Fruit fly (Drosophila melanogaster) whole organism, embryonic: ENCODE results near the gene ps.

Experiments
- Adf1 ChIP-seq: fragments of 200-800 bp; sonication (Bioruptor generic); IDR thresholded peaks from 2 replicates; pipeline ENCODE4 v1.3.6; 2022; ENCODE audit warnings: missing biosample characterization, missing genetic modification characterization
- CG10543 ChIP-seq: fragments of 200-800 bp; sonication (Bioruptor generic); optimal IDR thresholded peaks from 3 replicates; lab custom pipeline; 2017; ENCODE audit warnings: missing biosample characterization, mild to moderate bottlenecking, missing genetic modification characterization, moderate library complexity
- CG11247 ChIP-seq: fragments of 200-800 bp; sonication (Bioruptor generic); IDR thresholded peaks from 2 replicates; pipeline ENCODE4 v1.3.6; 2022; ENCODE audit warnings: missing biosample characterization, missing genetic modification characterization
- CG17385 ChIP-seq: fragments of 200-800 bp; sonication (Bioruptor generic); optimal IDR thresholded peaks from 3 replicates; lab custom pipeline; 2018; ENCODE audit warnings: missing biosample characterization, mild to moderate bottlenecking, missing genetic modification characterization
- CG18599 ChIP-seq: fragments of 200-800 bp; sonication (Bioruptor generic); optimal IDR thresholded peaks from 3 replicates; lab custom pipeline; 2017; ENCODE audit warnings: missing biosample characterization, missing genetic modification characterization, mild to moderate bottlenecking, moderate library complexity, missing genetic modification reagents
- CG18764 ChIP-seq: fragments of 200-800 bp; sonication (Bioruptor generic); optimal IDR thresholded peaks from 3 replicates; lab custom pipeline; 2016; ENCODE audit warnings: missing biosample characterization, missing genetic modification characterization
- CG31441 ChIP-seq: fragments of 200-800 bp; sonication (Bioruptor generic); IDR thresholded peaks from 2 replicates; pipeline ENCODE4 v1.3.6; 2022; ENCODE audit warnings: missing biosample characterization, missing genetic modification characterization
- CG34422 ChIP-seq: fragments of 200-800 bp; sonication (Bioruptor generic); IDR thresholded peaks from 3 replicates; pipeline ENCODE4 v1.3.6; 2022; ENCODE audit warnings: missing biosample characterization, missing genetic modification characterization
- CG3726 ChIP-seq: fragments of 200-800 bp; sonication (Bioruptor generic); IDR thresholded peaks from 3 replicates; pipeline ENCODE4, ENCODE4 v1.3.6; 2022; ENCODE audit warnings: missing biosample characterization, missing genetic modification characterization
- CG43689 ChIP-seq: fragments of 200-800 bp; sonication (Bioruptor generic); IDR thresholded peaks from 2 replicates; pipeline ENCODE4 v1.3.6; 2022; ENCODE audit warnings: missing biosample characterization, missing genetic modification characterization
- CG4617 ChIP-seq: fragments of 200-800 bp; sonication (Bioruptor generic); optimal IDR thresholded peaks from 3 replicates; lab custom pipeline; 2016; ENCODE audit warnings: missing biosample characterization, missing genetic modification characterization, borderline replicate concordance
- CG4730 ChIP-seq: fragments of 200-800 bp; sonication (Bioruptor generic); IDR thresholded peaks from 2 replicates; pipeline ENCODE4 v1.3.6; 2022; ENCODE audit warnings: missing biosample characterization, missing genetic modification characterization
- CG8388 ChIP-seq: fragments of 200-800 bp; sonication (Bioruptor generic); optimal IDR thresholded peaks from 2 replicates; lab custom pipeline; 2019; ENCODE audit warnings: missing biosample characterization, mild to moderate bottlenecking, missing genetic modification characterization, moderate library complexity
- CG9876 ChIP-seq: fragments of 200-800 bp; sonication (Bioruptor generic); optimal IDR thresholded peaks from 2 replicates; lab custom pipeline; 2016; ENCODE audit warnings: missing biosample characterization, missing genetic modification characterization
- Dref ChIP-seq: fragments of 200-800 bp; sonication (Bioruptor generic); IDR thresholded peaks from 2 replicates; pipeline ENCODE4 v1.3.6; 2022; ENCODE audit warnings: missing biosample characterization, missing genetic modification characterization
- ERR ChIP-seq: fragments of 200-800 bp; sonication (Bioruptor generic); optimal IDR thresholded peaks from 2 replicates; lab custom pipeline; 2016; ENCODE audit warnings: missing biosample characterization, missing genetic modification characterization
- Eip74EF ChIP-seq, 2 experiments: fragments of 200-800 bp in 1 of 2; fragments of >200 bp in 1 of 2; sonication (Bioruptor generic) in 1 of 2; optimal IDR thresholded peaks; 2 replicates each; lab custom pipeline; 2017 to 2019; ENCODE audit warnings: missing biosample characterization in 2 of 2, missing genetic modification characterization in 2 of 2, mild to moderate bottlenecking in 1 of 2, moderate library complexity in 1 of 2
- HHEX ChIP-seq: fragments of 200-800 bp; sonication (Bioruptor generic); optimal IDR thresholded peaks from 3 replicates; lab custom pipeline; 2017; ENCODE audit warnings: missing biosample characterization, mild to moderate bottlenecking, missing genetic modification characterization, missing genetic modification reagents
- Jarid2 ChIP-seq: fragments of 200-800 bp; sonication (Bioruptor generic); optimal IDR thresholded peaks from 3 replicates; lab custom pipeline; 2017; ENCODE audit warnings: mild to moderate bottlenecking, missing biosample characterization, missing genetic modification reagents, missing genetic modification characterization
- MBD-R2 ChIP-seq: fragments of 200-800 bp; sonication (Bioruptor generic); IDR thresholded peaks from 2 replicates; pipeline ENCODE4 v1.3.6; 2022; ENCODE audit warnings: missing biosample characterization, missing genetic modification characterization
- Nf-YB ChIP-seq: fragments of 200-800 bp; sonication (Bioruptor generic); optimal IDR thresholded peaks from 3 replicates; lab custom pipeline; 2019; ENCODE audit warnings: missing biosample characterization, mild to moderate bottlenecking, missing genetic modification characterization, moderate library complexity
- Rfx ChIP-seq: fragments of 200-800 bp; sonication (Bioruptor generic); IDR thresholded peaks from 2 replicates; pipeline ENCODE4 v1.3.6; 2022; ENCODE audit warnings: missing biosample characterization, missing genetic modification characterization
- Scr ChIP-seq: fragments of 200-800 bp; sonication (Bioruptor generic); IDR thresholded peaks from 2 replicates; pipeline ENCODE4 v1.3.6; 2022; ENCODE audit warnings: missing biosample characterization, missing genetic modification characterization; ENCODE audit not compliant: partially characterized antibody
- br ChIP-seq: fragments of >200 bp; optimal IDR thresholded peaks from 2 replicates; lab custom pipeline; 2017
- cas ChIP-seq: fragments of 200-800 bp; sonication (Bioruptor generic); IDR thresholded peaks from 2 replicates; pipeline ENCODE4 v1.3.6; 2022; ENCODE audit warnings: missing biosample characterization, missing genetic modification characterization
- caup ChIP-seq: fragments of 200-800 bp; sonication (Bioruptor generic); optimal IDR thresholded peaks from 3 replicates; lab custom pipeline; 2017; ENCODE audit warnings: missing biosample characterization, mild to moderate bottlenecking, missing genetic modification characterization, moderate library complexity; ENCODE audit not compliant: severe bottlenecking
- cg ChIP-seq: fragments of 200-800 bp; sonication (Bioruptor generic); optimal IDR thresholded peaks from 3 replicates; lab custom pipeline; 2019; ENCODE audit warnings: missing biosample characterization, mild to moderate bottlenecking, missing genetic modification characterization, moderate library complexity
- chif ChIP-seq, 2 experiments: fragments of 200-800 bp; sonication (Bioruptor generic); optimal IDR thresholded peaks; 3 replicates each; lab custom pipeline; 2016; ENCODE audit warnings: missing biosample characterization in 2 of 2, missing genetic modification characterization in 2 of 2
- chinmo ChIP-seq: fragments of 200-800 bp; sonication (Bioruptor generic); IDR thresholded peaks from 4 replicates; pipeline ENCODE4 v1.3.6; 2022; ENCODE audit warnings: missing biosample characterization, missing genetic modification characterization; ENCODE audit not compliant: partially characterized antibody
- chm ChIP-seq: fragments of 200-800 bp; sonication (Bioruptor generic); IDR thresholded peaks from 2 replicates; pipeline ENCODE4 v1.3.6; 2022; ENCODE audit warnings: missing biosample characterization, missing genetic modification characterization
- dan ChIP-seq: fragments of 200-800 bp; sonication (Bioruptor generic); IDR thresholded peaks from 2 replicates; pipeline ENCODE4 v1.3.6; 2022; ENCODE audit warnings: missing biosample characterization, missing genetic modification characterization
- en ChIP-seq: fragments of 200-800 bp; sonication (Bioruptor generic); optimal IDR thresholded peaks from 2 replicates; lab custom pipeline; 2016; ENCODE audit warnings: missing biosample characterization, missing genetic modification characterization
- grn ChIP-seq: fragments of 200-800 bp; sonication (Bioruptor generic); optimal IDR thresholded peaks from 3 replicates; lab custom pipeline; 2017; ENCODE audit warnings: missing biosample characterization, missing genetic modification characterization
- hbn ChIP-seq: fragments of 200-800 bp; sonication (Bioruptor generic); IDR thresholded peaks from 2 replicates; pipeline ENCODE4 v1.3.6; 2022; ENCODE audit warnings: missing biosample characterization, missing genetic modification characterization; ENCODE audit not compliant: partially characterized antibody
- lilli ChIP-seq: fragments of 200-800 bp; sonication (Bioruptor generic); optimal IDR thresholded peaks from 3 replicates; lab custom pipeline; 2016; ENCODE audit warnings: missing biosample characterization, missing genetic modification characterization
- mirr ChIP-seq: fragments of 200-800 bp; sonication (Bioruptor generic); optimal IDR thresholded peaks from 3 replicates; lab custom pipeline; 2018; ENCODE audit warnings: missing biosample characterization, mild to moderate bottlenecking, missing genetic modification characterization
- oc ChIP-seq: fragments of 200-800 bp; sonication (Bioruptor generic); optimal IDR thresholded peaks from 2 replicates; lab custom pipeline; 2018; ENCODE audit warnings: missing biosample characterization, mild to moderate bottlenecking, missing genetic modification characterization, moderate library complexity
- onecut ChIP-seq: fragments of 200-800 bp; sonication (Bioruptor generic); IDR thresholded peaks from 2 replicates; pipeline ENCODE4 v1.3.6; 2022; ENCODE audit warnings: missing biosample characterization, missing genetic modification characterization
- pan ChIP-seq, 4 experiments: fragments of >200 bp in 3 of 4; fragments of 200-800 bp in 1 of 4; sonication (Bioruptor generic) in 1 of 4; optimal IDR thresholded peaks in 3 of 4; IDR thresholded peaks in 1 of 4; 2 replicates each; pipeline versions ENCODE4 v1.3.6 to Lab custom; 2017 to 2022; ENCODE audit warnings: missing biosample characterization in 2 of 4, missing genetic modification characterization in 2 of 4, mixed read lengths in 1 of 4
- peb ChIP-seq: fragments of 200-800 bp; sonication (Bioruptor generic); IDR thresholded peaks from 2 replicates; pipeline ENCODE4 v1.3.6; 2022; ENCODE audit warnings: missing biosample characterization, missing genetic modification characterization
- prd ChIP-seq, 3 experiments: fragments of >200 bp in 2 of 3; fragments of 200-800 bp in 1 of 3; sonication (Bioruptor generic) in 1 of 3; optimal IDR thresholded peaks in 2 of 3; IDR thresholded peaks in 1 of 3; 2 replicates in 2 of 3; 3 replicates in 1 of 3; pipeline versions ENCODE4 v1.3.6 to Lab custom; 2017 to 2022; ENCODE audit warnings: missing biosample characterization in 1 of 3, missing genetic modification characterization in 1 of 3
- repo ChIP-seq: fragments of 200-800 bp; sonication (Bioruptor generic); optimal IDR thresholded peaks from 2 replicates; lab custom pipeline; 2016; ENCODE audit warnings: missing biosample characterization, missing genetic modification characterization
- ro ChIP-seq: fragments of 200-800 bp; sonication (Bioruptor generic); IDR thresholded peaks from 2 replicates; pipeline ENCODE4 v1.3.6; 2022; ENCODE audit warnings: missing biosample characterization, missing genetic modification characterization
- sim ChIP-seq: fragments of 200-800 bp; sonication (Bioruptor generic); IDR thresholded peaks from 2 replicates; pipeline ENCODE4 v1.3.6; 2022; ENCODE audit warnings: missing biosample characterization, missing genetic modification characterization
- sob ChIP-seq: fragments of 200-800 bp; sonication (Bioruptor generic); IDR thresholded peaks from 2 replicates; pipeline ENCODE4 v1.3.6; 2022; ENCODE audit warnings: missing biosample characterization, missing genetic modification characterization
- tio ChIP-seq: fragments of 200-800 bp; sonication (Bioruptor generic); optimal IDR thresholded peaks from 2 replicates; lab custom pipeline; 2017; ENCODE audit warnings: missing biosample characterization, missing genetic modification characterization, inconsistent platforms
- tna ChIP-seq: fragments of 200-800 bp; sonication (Bioruptor generic); IDR thresholded peaks from 2 replicates; pipeline ENCODE4 v1.3.6; 2022; ENCODE audit warnings: missing biosample characterization, missing genetic modification characterization; ENCODE audit not compliant: partially characterized antibody
- tx ChIP-seq: fragments of 200-800 bp; sonication (Bioruptor generic); optimal IDR thresholded peaks from 2 replicates; lab custom pipeline; 2016; ENCODE audit warnings: missing biosample characterization, missing genetic modification characterization
- wek ChIP-seq: fragments of 200-800 bp; sonication (Bioruptor generic); optimal IDR thresholded peaks from 3 replicates; lab custom pipeline; 2018; ENCODE audit warnings: missing biosample characterization, mild to moderate bottlenecking, missing genetic modification characterization, moderate library complexity

Gene ps

DNA sequence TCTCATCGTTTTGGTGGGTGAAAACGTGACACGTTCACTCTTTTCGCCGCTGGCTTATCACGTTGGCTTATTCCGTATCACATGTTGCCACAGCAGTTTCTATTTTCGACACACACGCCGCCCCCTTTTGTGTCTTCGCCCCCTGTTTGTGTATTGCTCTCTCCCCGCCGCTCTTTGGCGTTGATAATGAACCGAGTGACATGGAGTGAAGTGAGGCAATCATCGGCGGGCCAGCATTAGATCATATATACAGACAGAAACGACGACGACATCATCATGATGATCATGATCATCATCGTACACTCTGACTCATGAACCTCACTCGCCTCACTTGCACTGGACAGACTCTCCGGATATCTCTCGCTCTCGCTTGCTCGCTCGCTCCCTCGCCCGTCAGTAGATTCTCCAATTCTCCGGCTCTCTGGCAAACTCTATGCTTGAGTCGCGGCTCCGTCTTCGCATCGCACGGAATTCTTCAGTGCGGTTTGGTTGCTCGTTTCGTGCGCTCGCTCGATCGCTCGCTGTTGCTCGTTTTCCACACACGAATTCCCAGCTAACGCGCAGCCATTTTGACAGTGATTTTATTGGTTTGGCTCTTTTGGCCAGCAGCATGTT lies 18.7 kb downstream of the ps start (continued):
- TF ChIP-seq Eip74EF (GFP tag; optimal IDR thresholded peaks at IDR 0.05; lab: Kevin White, UChicago) (peak in 1 of 2 experiments; percentile 62), pan (optimal IDR thresholded peaks at IDR 0.05; lab: Kevin White, UChicago) (no peak), pan (GFP tag; optimal IDR thresholded peaks at IDR 0.05 in 1 of 2, IDR thresholded peaks at IDR 0.05 in 1 of 2) (no peak), oc (tag; lab: Kevin White, UChicago) (peak; percentile 51), CG18599 (GFP tag; lab: Kevin White, UChicago) (peak; percentile 41), CG3726 (GFP tag; lab: Robert Waterston, UW) (no peak), caup (GFP tag; lab: Kevin White, UChicago) (no peak), chm (GFP tag; lab: Robert Waterston, UW) (no peak; the same call in 1 of the 2 replicates), tx (no peak), HHEX (GFP tag; lab: Kevin White, UChicago) (no peak), lilli (GFP tag; lab: Kevin White, UChicago) (peak; percentile 35), hbn (GFP tag; lab: Robert Waterston, UW) (peak; percentile 39), CG31441 (GFP tag; lab: Robert Waterston, UW) (no peak), chinmo (GFP tag; lab: Robert Waterston, UW) (peak; percentile 99), prd (optimal IDR thresholded peaks at IDR 0.05; lab: Kevin White, UChicago) (no peak), prd (GFP tag; IDR thresholded peaks at IDR 0.05; lab: Robert Waterston, UW) (no peak), tio (GFP tag; lab: Kevin White, UChicago) (no peak), Scr (GFP tag; lab: Robert Waterston, UW) (0 out of 2 replicates have a peak, but pooled peaks have one; percentile 20), peb (GFP tag; lab: Robert Waterston, UW) (no peak), chif (GFP tag; optimal IDR thresholded peaks at IDR 0.05; lab: Kevin White, UChicago) (no peak), MBD-R2 (GFP tag; lab: Robert Waterston, UW) (no peak), CG17385 (GFP tag; lab: Kevin White, UChicago) (peak; percentile 38), wek (no peak), tna (no peak), en (GFP tag; lab: Kevin White, UChicago) (no peak), cg (peak; percentile 51), CG34422 (GFP tag; lab: Robert Waterston, UW) (0 out of 3 replicates have a peak, but pooled peaks have one; percentile 20), onecut (no peak; the same call in 1 of the 2 replicates), CG18764 (GFP tag; lab: Kevin White, UChicago) (no peak), mirr (GFP tag; lab: Kevin White, UChicago) (peak; percentile 78), CG43689 (GFP tag; lab: Robert Waterston, UW) (no peak), cas (GFP tag; lab: Robert Waterston, UW) (no peak), sob (no peak), Dref (no peak), CG4730 (GFP tag; lab: Robert Waterston, UW) (no peak), CG11247 (GFP tag; lab: Robert Waterston, UW) (no peak), CG4617 (GFP tag; lab: Kevin White, UChicago) (no peak), Jarid2 (GFP tag; lab: Kevin White, UChicago) (peak; percentile 86), Adf1 (peak; percentile 21; the same call in 1 of the 2 replicates), br (no peak), ro (no peak), repo (GFP tag; lab: Kevin White, UChicago) (no peak), dan (no peak), sim (no peak), CG10543 (peak; percentile 66), CG9876 (GFP tag; lab: Kevin White, UChicago) (no peak), CG8388 (no peak), ERR (GFP tag; lab: Kevin White, UChicago) (no peak), Nf-YB (no peak), grn (GFP tag; lab: Kevin White, UChicago) (peak; percentile 18), Rfx (GFP tag; lab: Robert Waterston, UW) (0 out of 2 replicates have a peak, but pooled peaks have one; percentile 36)
